Fruit fly (Drosophila melanogaster) whole organism, larva: ENCODE data around the gene LpR1.

Source experiments
- noc ChIP-seq: fragments of 200-800 bp; sonication (Bioruptor generic); optimal IDR thresholded peaks from 3 replicates; lab custom pipeline; 2019; ENCODE audit warnings: missing biosample characterization, mild to moderate bottlenecking, missing genetic modification characterization, moderate library complexity

LpR1 gene

DNA sequence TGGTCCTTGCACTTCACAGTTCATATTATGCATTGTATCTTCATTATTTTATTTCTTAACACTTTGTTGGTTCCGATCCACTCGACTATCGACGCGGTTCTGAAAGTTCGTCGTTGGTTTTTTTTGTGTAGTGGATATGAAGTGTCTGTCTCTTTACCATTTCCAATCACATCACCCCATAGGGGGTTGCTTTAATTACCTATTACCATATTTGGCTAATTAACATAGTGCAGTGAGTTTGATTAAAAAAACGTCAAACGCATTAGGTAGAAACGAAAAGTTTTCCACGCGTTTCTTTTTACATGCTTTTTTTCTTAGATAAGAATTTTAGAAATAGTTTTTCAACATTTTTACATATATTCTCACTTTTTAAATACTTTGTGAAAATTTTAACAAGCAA lies at the start of gene LpR1:
Gene LpR1, minus strand, starts transcription at position 101 of the 400 bp plus-strand sequence.
- TF ChIP-seq noc (tag; lab: Kevin White, UChicago): no peak

DNA sequence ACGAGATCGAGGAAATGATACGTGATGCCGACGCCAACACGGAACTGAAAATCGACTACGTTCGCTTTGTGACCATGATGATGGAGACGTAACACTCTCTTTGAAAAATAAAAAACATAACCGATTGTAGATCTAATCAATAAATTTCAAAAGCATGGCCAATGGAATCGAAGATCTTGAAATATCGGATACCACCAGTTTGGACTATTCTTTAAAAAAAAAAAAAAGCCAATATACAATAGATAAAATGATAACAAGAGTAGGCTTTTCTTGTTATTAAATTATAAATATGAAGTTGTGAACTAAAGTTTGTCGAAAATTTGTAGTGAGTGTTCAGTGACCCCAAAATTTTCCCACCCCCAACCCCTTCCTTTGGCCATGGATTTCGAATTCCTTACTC lies 48.7 kb upstream of the LpR1 start, which contains the start of the genes Acam and CG17770:
Gene Acam, plus strand, starts transcription at position 301 of the 400 bp plus-strand sequence.
Gene CG17770, plus strand, starts transcription at position 301 of the 400 bp plus-strand sequence.
- TF ChIP-seq noc (tag; lab: Kevin White, UChicago): no peak

DNA sequence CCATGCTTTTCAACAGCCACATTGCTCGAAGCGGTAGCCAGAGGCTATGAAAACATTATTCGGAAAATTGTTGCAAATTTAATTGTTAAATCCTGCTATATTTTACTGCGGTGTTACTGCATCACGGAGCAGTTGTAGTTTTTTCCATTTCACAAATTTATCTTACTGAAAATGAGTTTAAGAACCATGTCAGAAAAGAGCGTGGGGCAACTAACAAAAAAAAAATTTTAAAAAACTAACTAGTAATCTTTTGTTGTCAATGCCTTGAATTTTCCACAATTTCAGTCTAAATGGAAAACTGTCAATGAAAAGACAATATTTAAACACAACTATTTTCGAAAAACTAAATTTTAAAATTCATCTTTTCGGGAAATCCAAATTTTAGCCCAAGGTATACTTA lies 47.9 kb upstream of the LpR1 start, which contains the start of gene CG5024:
Gene CG5024, plus strand, starts transcription at position 301 of the 400 bp plus-strand sequence.
- TF ChIP-seq noc (tag; lab: Kevin White, UChicago): no peak

DNA sequence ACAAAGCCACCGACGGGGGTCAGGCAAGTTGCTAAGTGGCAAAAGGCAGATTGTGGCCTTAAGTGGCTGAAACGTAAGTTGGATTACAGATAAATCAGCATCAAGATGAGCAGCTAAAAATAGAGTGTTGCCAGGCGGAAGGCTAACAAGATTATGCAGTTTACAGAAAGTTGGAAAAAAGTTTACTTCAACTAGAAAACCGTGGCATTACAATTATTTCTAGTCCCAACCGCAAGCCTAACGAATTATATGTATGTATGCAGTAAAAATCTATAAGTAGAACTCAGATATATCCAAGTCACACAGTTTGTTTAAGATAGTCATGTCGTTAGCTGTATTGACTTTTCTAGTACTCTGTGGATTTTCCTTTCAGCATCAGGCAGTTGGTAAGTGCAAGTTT lies 43.2 kb upstream of the LpR1 start, which contains the start of gene BG642167:
Gene BG642167, plus strand, starts transcription at position 301 of the 400 bp plus-strand sequence.
- no peak for TF ChIP-seq noc (tag; lab: Kevin White, UChicago)

DNA sequence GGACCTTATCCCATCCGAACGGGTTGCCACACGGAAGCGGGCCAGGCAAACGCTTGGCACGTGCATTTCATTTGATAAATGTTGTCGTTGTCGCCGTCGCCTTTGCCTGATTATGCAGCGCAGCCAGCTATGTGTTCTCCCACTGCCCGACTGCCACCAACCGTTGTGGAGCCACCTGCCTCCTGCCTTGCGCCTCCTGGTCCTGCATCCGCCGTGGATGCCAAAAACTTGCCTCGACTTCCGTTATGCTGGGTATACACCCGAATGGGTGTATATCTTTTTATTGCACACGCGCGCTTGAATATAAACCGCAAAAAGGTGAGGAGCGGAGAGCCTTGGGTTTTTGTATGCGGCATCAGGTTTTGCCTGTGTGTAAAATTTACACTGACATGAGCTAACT lies 28.9 kb upstream of the LpR1 start:
- no peak for TF ChIP-seq noc (tag; lab: Kevin White, UChicago)

DNA sequence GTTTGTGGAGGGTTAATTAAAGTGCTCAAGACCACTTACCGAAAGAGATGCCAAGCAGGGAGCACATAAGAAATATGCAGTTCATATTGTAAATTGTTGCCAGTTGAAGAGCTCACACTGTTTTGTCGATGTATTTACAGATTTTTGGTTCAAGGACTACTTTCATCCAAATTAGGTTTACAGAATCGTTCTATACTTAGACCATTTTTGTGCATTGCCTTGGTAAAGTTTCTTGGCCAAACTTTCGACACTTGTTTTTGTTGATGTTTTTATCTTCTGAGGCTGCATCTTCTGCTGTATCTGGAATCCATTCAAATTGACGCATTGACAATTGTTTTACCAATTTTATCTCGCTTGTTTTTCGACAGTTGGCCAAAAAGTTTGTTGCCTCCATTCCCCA lies 27.5 kb upstream of the LpR1 start, which contains the start of gene CG31093:
Gene CG31093, minus strand, starts transcription at position 101 of the 400 bp plus-strand sequence.
- no peak for TF ChIP-seq noc (tag; lab: Kevin White, UChicago)

DNA sequence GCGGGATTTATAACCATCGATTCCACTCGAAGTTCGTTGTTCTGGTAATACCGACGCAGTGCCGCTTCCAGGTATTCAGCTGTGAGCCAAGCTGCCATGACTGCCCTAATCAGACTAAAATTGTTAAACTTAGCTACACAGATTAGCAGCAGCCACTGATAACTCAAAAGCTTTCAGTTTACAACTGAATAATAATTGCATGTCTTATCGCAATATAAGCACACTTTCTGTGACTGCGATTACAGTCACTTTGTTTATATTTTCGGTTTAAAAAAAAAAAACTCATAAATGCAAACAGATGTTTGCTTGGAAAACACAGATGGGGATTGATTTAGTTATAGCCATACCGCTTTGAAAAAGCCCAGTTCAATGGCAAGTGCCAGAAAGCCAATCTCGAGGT lies 26.4 kb upstream of the LpR1 start, which contains the start of gene CG31380:
Gene CG31380, minus strand, starts transcription at position 101 of the 400 bp plus-strand sequence.
- TF ChIP-seq noc (tag; lab: Kevin White, UChicago): no peak

DNA sequence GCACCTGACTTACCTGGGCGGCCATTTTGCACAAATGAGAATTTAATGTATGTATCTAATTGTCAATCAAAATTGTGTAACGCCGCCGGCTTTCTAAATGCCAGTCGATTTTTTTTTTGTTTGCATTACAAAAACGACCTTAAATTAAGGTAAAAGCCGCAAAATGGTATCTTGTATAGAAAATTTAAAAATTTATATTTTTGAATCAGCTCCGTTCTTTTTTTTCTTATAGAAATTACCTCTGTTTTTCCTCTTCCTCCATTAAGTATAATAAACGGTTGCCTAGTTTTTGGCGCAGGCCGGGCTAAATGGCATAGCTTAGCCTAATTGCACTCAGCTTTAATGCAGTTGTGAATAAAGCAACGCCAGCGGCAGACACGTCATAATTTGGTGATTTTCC lies 24.3 kb upstream of the LpR1 start, which contains the start of gene CG4960:
Gene CG4960, minus strand, starts transcription at position 101 of the 400 bp plus-strand sequence.
- no peak for TF ChIP-seq noc (tag; lab: Kevin White, UChicago)

DNA sequence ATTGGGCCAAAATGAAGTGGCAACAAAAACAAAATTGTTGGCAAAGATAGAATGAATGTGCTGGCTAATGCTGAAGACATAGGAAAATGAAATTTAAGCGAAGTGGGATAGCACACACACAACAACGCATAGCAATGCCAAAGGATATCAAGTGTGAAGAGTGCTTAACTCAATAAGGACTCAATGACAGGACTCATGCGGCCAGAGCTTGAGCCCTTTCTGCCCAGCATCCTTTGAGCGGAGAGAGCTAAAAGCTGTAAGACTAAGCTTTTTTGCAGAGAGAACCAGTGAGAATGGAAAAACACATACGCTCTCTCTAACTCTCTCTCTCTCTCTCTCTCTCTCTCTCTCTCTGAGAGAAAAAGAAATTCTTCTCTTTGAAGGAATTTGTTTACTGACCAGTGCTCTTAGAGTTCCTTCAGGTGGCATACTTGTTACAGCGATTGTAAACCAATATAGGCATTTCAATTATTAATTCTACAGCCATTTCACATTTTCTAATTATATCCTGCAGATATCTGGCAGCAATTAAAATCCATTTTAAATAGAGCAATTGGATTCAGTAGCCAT lies 20.0 kb upstream of the LpR1 start:
- TF ChIP-seq noc (tag; lab: Kevin White, UChicago): no peak

DNA sequence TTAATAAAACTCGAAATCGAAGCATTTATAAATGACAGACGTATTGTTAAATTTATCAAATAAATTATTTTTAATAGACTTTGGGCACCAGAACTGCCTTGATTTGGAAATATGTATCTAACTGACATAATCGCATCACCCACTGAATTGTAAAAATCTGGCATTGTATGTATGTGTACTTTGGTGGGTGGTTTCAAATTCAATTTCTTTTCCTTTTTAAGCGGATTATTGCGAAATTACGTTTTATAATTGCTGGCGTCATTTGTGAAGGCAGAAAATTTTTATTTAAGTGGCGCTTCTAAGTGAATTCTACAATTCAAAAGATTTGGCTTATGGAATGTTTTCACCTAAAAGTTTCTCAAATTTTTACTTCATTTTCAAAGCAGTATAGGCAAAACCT lies 15.3 kb upstream of the LpR1 start, which contains the start of gene CG4956:
Gene CG4956, minus strand, starts transcription at position 101 of the 400 bp plus-strand sequence.
- TF ChIP-seq noc (tag; lab: Kevin White, UChicago): no peak

DNA sequence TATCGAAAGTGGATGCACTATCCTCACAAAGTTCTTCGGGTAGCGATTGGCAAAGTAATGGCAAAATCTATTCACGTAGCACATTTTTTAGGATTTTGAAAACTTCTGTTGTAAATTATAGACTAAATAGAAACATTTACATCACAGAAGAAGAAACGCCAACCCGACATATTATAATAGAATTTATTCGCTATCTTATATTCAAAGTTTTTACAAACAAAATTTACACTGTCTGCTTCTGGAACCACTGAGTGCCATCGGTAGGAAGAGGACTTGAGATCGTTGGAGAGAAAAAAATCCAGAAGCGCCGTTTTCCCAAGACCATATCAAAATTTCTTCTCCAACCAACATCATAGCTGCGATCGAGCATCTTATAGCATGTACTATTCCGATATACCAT lies 14.2 kb upstream of the LpR1 start, which contains the start of gene CG17195:
Gene CG17195, minus strand, starts transcription at position 101 of the 400 bp plus-strand sequence.
- no peak for TF ChIP-seq noc (tag; lab: Kevin White, UChicago)

DNA sequence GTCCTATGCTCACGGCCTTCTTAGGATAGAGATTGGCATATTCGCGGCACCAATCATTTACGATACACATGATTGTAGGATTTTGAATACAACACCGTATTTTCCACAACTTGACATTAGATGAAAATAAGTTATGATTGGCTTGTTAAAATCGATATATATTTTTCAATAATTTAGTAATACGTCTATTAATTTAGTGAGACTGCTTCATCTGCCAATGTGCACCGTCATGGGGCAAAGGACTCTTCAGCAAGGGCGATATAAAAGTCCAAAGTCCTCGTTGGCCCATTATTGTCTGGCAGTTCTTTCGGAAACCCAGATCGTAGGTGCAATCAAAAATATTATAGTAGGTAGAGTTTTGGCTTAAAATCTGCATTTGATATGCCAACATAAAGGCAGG lies 13.2 kb upstream of the LpR1 start, which contains the start of gene CG17196:
Gene CG17196, minus strand, starts transcription at position 101 of the 400 bp plus-strand sequence.
- no peak for TF ChIP-seq noc (tag; lab: Kevin White, UChicago)

DNA sequence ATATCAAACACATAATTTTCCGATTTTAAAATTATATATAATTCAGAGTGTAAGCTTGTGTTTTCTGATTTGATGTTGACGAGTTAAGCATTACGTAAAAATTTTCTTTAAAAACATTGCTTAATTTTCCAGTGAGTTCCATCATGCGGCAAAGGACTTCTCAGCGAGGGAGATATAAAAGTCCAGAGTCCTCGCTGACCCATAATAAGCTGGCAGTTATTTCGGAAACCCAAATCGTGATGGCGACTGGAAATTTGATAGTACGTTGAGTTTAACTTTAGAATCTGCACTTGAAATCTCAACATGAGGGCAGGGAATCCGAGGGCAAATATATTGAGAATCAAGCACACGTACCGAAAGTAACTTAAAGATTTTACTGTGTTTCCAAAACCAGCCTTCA lies 12.4 kb upstream of the LpR1 start, which contains the start of the genes CG17197 and CG17198:
Gene CG17197, minus strand, starts transcription at position 101 of the 400 bp plus-strand sequence.
Gene CG17198, minus strand, starts transcription at position 101 of the 400 bp plus-strand sequence.
- no peak for TF ChIP-seq noc (tag; lab: Kevin White, UChicago)

DNA sequence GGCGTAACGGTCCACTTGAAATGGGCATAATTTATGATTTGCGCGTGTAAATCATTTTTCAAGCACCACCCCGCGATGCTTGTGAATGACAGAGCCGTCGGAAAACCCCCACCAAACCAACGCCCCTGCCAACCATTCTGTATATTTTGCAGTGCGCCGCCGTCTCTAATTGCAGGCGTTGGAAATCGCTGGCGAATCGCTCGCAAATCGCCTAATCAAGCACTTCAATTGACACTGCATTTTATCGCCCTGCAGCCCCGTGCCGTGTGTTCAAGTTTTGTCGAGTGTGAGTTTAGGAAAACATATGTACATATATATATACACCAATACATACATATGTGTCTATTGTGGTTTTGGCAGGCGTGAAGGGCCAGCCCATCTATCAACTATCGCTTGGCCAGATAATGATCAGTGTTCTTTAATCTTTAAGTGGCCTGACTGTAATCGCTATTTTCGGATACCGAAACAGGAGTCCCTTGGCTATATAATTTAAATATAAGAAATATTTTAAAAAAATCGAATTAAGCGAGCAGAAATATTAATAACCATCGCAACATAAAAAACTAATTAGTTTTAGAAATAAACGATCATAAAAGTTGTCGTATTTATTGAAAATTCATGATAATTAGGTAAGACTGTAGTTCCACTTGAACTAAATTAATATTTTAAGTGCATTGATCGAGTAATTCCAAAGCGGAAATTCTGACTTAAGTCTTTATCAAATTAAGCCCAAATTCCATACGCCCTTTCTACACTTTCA lies 720 bp downstream of the LpR1 start:
- TF ChIP-seq noc (tag; lab: Kevin White, UChicago): no peak

DNA sequence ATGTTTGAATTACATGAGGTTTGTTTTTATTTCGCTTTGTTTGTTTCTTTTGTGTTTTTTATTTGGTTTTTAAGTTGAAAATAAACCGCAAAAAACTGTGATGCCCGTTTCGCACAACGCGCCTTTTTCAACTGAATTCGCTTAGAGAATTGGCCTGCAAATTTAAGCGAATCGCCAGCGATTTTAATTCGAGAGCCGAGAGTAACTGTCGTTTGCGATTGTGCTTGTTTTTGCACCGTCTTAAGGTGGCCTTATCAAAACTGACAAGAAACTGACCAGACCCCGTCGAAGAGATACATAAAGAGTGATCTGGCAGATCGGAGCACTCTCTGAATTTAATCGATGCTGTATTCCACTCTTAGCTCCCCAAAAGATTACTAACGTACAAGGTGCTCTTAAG lies 2.7 kb downstream of the LpR1 start:
- peak; percentile 39 for TF ChIP-seq noc (tag; lab: Kevin White, UChicago)

DNA sequence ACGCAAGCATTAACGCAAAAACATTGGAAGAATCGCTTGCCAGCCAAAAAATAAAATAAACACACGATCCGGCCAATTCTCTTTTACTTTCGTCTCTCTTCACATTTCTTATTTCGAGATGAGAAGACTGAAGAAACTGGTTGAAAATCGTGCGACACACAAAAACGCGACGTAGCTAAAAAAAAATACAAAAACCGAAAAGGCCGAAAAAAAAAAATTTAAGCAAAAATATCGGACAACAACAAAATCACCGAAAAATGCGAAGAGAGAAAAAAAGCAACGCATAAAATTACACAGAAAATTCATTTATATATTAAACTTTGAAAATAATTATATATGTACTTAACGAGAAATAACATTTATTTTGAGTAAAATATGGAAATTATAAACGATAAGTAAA lies 3.5 kb downstream of the LpR1 start:
- TF ChIP-seq noc (tag; lab: Kevin White, UChicago): no peak
